Fruit fly (Drosophila melanogaster): Measurements from ENCODE around the gene Trs20.

The Trs20 gene

DNA sequence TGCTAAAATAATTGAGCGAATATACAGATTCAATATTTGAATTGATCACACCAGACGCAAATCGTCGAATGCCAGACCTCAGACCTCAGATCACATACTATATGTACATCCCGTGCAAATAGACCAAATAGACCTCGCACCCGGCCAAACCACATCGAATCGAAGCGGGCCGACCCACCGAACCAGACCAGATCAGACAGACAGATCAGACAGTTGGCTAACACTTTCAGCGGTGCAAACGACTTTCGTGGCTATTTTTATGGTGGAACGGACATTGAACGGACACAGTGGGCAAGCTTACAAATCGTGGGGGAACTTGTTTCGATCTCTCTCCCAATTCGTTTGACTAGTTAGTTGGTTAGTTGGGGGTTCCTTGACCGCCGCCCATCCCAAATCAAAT is 20.3 kb upstream of the Trs20 start:
- TF ChIP-seq fru (GFP tag; optimal IDR thresholded peaks at IDR 0.05) = no peak

DNA sequence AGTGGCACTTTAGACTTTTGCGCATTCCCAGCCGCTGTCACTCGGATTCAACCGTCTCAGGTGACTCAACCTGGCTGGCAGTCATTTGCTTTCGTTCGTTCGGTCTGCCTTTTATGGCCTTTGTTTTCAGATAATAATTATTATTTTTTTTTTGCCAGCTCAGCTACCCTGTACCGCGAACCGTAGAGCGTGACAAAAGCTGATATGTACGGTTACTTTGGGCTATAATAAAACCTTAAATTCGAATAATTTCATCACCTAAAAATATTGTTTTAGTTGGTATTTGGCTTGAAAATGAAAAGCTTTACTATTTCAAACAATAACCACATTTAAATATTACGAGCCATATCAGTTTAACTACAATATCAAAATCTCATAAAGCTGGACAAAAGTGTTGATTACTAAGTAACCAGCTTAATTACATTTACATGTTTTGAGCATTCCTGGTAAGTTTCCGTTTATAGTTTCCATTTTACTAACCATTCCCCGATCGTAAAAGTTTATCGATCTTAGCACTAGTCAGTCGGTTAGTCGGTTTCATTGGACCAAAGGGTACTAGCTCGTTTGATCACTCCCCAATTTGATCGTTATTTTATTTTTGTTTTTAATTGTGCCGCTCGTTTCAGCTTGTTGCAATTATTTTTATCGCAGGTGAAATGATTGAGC is 19.6 kb upstream of the Trs20 start:
- TF ChIP-seq CG9705 (GFP tag; optimal IDR thresholded peaks at IDR 0.05) (no peak), br (GFP tag; optimal IDR thresholded peaks at IDR 0.05) (no peak), foxo (GFP tag; optimal IDR thresholded peaks at IDR 0.05) (no peak), Jra (GFP tag; optimal IDR thresholded peaks at IDR 0.05) (peak; percentile 16), jim (GFP tag; optimal IDR thresholded peaks at IDR 0.05) (no peak), CrebA (GFP tag; optimal IDR thresholded peaks at IDR 0.05; ENCODE audit: borderline replicate concordance) (peak; percentile 44), sv (GFP tag; optimal IDR thresholded peaks at IDR 0.05) (no peak), N (GFP tag; optimal IDR thresholded peaks at IDR 0.05) (no peak), GATAd (GFP tag; optimal IDR thresholded peaks at IDR 0.05) (no peak), sage (GFP tag; optimal IDR thresholded peaks at IDR 0.05) (no peak), rgr (GFP tag; optimal IDR thresholded peaks at IDR 0.05) (no peak), Sp1 (GFP tag; optimal IDR thresholded peaks at IDR 0.05) (no peak), usp (GFP tag; optimal IDR thresholded peaks at IDR 0.05) (no peak), pan (optimal IDR thresholded peaks at IDR 0.05) (peak; percentile 9), fru (GFP tag; optimal IDR thresholded peaks at IDR 0.05) (no peak), Hr78 (GFP tag; optimal IDR thresholded peaks at IDR 0.05) (no peak), HLH106 (tag; optimal IDR thresholded peaks at IDR 0.05) (no peak), dsf (GFP tag; optimal IDR thresholded peaks at IDR 0.05; ENCODE audit: borderline replicate concordance) (no peak), brk (GFP tag; optimal IDR thresholded peaks at IDR 0.05) (peak; percentile 54), ey (GFP tag; optimal IDR thresholded peaks at IDR 0.05) (no peak), OdsH (GFP tag; optimal IDR thresholded peaks at IDR 0.05) (no peak), CG32264 (GFP tag; optimal IDR thresholded peaks at IDR 0.05) (no peak), Dif (GFP tag; optimal IDR thresholded peaks at IDR 0.05; ENCODE audit: partially characterized antibody) (no peak), woc (GFP tag; optimal IDR thresholded peaks at IDR 0.05) (no peak), tai (GFP tag; optimal IDR thresholded peaks at IDR 0.05) (no peak), Dfd (GFP tag; optimal IDR thresholded peaks at IDR 0.05) (no peak), dmrt93B (GFP tag; optimal IDR thresholded peaks at IDR 0.05) (no peak), Vsx2 (GFP tag; optimal IDR thresholded peaks at IDR 0.05; ENCODE audit: partially characterized antibody) (no peak), Mio (GFP tag; optimal IDR thresholded peaks at IDR 0.05) (no peak), dl (GFP tag; optimal IDR thresholded peaks at IDR 0.05; ENCODE audit: insufficient read depth in 1 of 2, partially characterized antibody in 2 of 2) (no peak), psq (GFP tag; optimal IDR thresholded peaks at IDR 0.05) (no peak), Abd-B (GFP tag; optimal IDR thresholded peaks at IDR 0.05) (no peak), Myc (optimal IDR thresholded peaks at IDR 0.05) (no peak), Hr83 (GFP tag; optimal IDR thresholded peaks at IDR 0.05; ENCODE audit: poor library complexity, severe bottlenecking) (peak; percentile 47), Hnf4 (GFP tag; optimal IDR thresholded peaks at IDR 0.05) (no peak), lola (GFP tag; optimal IDR thresholded peaks at IDR 0.05) (no peak), h (GFP tag; optimal IDR thresholded peaks at IDR 0.05) (peak; percentile 17), Rel (GFP tag; optimal IDR thresholded peaks at IDR 0.05) (no peak), Rel (tag; optimal IDR thresholded peaks at IDR 0.05) (no peak)

DNA sequence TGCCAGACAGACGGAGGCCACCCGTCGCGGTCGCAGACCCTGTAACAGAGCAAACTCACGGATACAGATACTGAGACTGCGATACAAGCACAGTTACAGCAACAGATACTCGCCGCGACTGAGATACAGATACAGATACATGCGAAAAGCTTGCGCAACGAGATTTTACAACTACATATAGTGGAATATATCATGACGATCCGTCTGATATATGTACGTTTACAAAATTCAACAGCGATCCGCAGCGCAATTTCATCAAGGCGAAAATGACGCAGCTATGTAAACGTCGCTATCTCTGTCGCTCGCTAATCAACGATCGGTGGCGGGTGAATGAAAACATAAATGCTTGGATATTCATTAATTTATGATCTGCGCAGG is 18.7 kb upstream of the Trs20 start:
- TF ChIP-seq jim (GFP tag; optimal IDR thresholded peaks at IDR 0.05) = no peak
- TF ChIP-seq Vsx2 (GFP tag; optimal IDR thresholded peaks at IDR 0.05; ENCODE audit: partially characterized antibody) = no peak
- no peak for TF ChIP-seq sage (GFP tag; optimal IDR thresholded peaks at IDR 0.05)
- TF ChIP-seq ey (GFP tag; optimal IDR thresholded peaks at IDR 0.05) = no peak
- TF ChIP-seq fru (GFP tag; optimal IDR thresholded peaks at IDR 0.05) = no peak
- TF ChIP-seq tai (GFP tag; optimal IDR thresholded peaks at IDR 0.05) = no peak
- TF ChIP-seq OdsH (GFP tag; optimal IDR thresholded peaks at IDR 0.05) = no peak
- no peak for TF ChIP-seq N (GFP tag; optimal IDR thresholded peaks at IDR 0.05)
- TF ChIP-seq Abd-B (GFP tag; optimal IDR thresholded peaks at IDR 0.05) = no peak
- TF ChIP-seq Hr78 (GFP tag; optimal IDR thresholded peaks at IDR 0.05) = no peak
- TF ChIP-seq Hnf4 (GFP tag; optimal IDR thresholded peaks at IDR 0.05) = no peak
- no peak for TF ChIP-seq Dif (GFP tag; optimal IDR thresholded peaks at IDR 0.05; ENCODE audit: partially characterized antibody)
- TF ChIP-seq foxo (GFP tag; optimal IDR thresholded peaks at IDR 0.05) = no peak
- no peak for TF ChIP-seq Jra (GFP tag; optimal IDR thresholded peaks at IDR 0.05)
- TF ChIP-seq Hr83 (GFP tag; optimal IDR thresholded peaks at IDR 0.05; ENCODE audit: poor library complexity, severe bottlenecking) = no peak
- TF ChIP-seq CG32264 (GFP tag; optimal IDR thresholded peaks at IDR 0.05) = no peak

Data from whole organism, wandering third instar larva.